Worm (Caenorhabditis elegans) whole organism, mixed stage, embryonic: ENCODE results near the gene F10A3.17.

Experiments
- M03D4.4 ChIP-seq: sonication (generic microtip); optimal IDR thresholded peaks from 2 replicates; lab custom pipeline; 2017; ENCODE audit warnings: mild to moderate bottlenecking, missing genetic modification characterization, missing compliant biosample characterization
- bed-3 ChIP-seq: fragments of 200-800 bp; sonication (Bioruptor generic); optimal IDR thresholded peaks from 3 replicates; lab custom pipeline; 2018; ENCODE audit warnings: mild to moderate bottlenecking, missing genetic modification characterization, moderate library complexity, missing compliant biosample characterization
- blmp-1 ChIP-seq: fragments of 150-350 bp; optimal IDR thresholded peaks from 2 replicates; lab custom pipeline; 2014; ENCODE audit warnings: missing biosample characterization, missing genetic modification characterization
- ceh-39 ChIP-seq: fragments of 150-350 bp; optimal IDR thresholded peaks from 2 replicates; lab custom pipeline; 2014; ENCODE audit warnings: missing biosample characterization, missing genetic modification characterization
- ceh-43 ChIP-seq: fragments of 200-800 bp; sonication (Bioruptor generic); optimal IDR thresholded peaks from 2 replicates; lab custom pipeline; 2018; ENCODE audit warnings: mild to moderate bottlenecking, missing genetic modification characterization, moderate library complexity, missing compliant biosample characterization
- ceh-83 ChIP-seq: fragments of 200-800 bp; sonication (Bioruptor generic); optimal IDR thresholded peaks from 2 replicates; lab custom pipeline; 2018; ENCODE audit warnings: mild to moderate bottlenecking, missing genetic modification characterization, missing compliant biosample characterization
- ces-1 ChIP-seq: fragments of 150-350 bp; optimal IDR thresholded peaks from 2 replicates; lab custom pipeline; 2014; ENCODE audit warnings: missing biosample characterization, missing genetic modification reagents, missing genetic modification characterization
- cnd-1 ChIP-seq: fragments of 200-800 bp; sonication (Bioruptor generic); optimal IDR thresholded peaks from 2 replicates; lab custom pipeline; 2018; ENCODE audit warnings: mild to moderate bottlenecking, missing genetic modification characterization, missing compliant biosample characterization
- elt-1 ChIP-seq: sonication (generic microtip); optimal IDR thresholded peaks from 2 replicates; lab custom pipeline; 2017; ENCODE audit warnings: missing genetic modification characterization, mild to moderate bottlenecking, missing compliant biosample characterization, antibody characterized with exemption, moderate library complexity, borderline replicate concordance; ENCODE audit not compliant: insufficient read depth
- elt-3 ChIP-seq: fragments of 150-350 bp; optimal IDR thresholded peaks from 2 replicates; lab custom pipeline; 2014; ENCODE audit warnings: missing biosample characterization, missing genetic modification characterization
- flh-1 ChIP-seq: fragments of 200-800 bp; sonication (Bioruptor generic); optimal IDR thresholded peaks from 2 replicates; lab custom pipeline; 2018; ENCODE audit warnings: mild to moderate bottlenecking, missing genetic modification characterization, moderate library complexity, missing compliant biosample characterization
- ham-2 ChIP-seq: fragments of 200-800 bp; sonication (Bioruptor generic); optimal IDR thresholded peaks from 2 replicates; lab custom pipeline; 2018; ENCODE audit warnings: mild to moderate bottlenecking, missing genetic modification characterization, missing compliant biosample characterization
- hlh-1 ChIP-seq: fragments of 150-350 bp; optimal IDR thresholded peaks from 2 replicates; lab custom pipeline; 2014; ENCODE audit warnings: missing biosample characterization, missing genetic modification reagents, missing genetic modification characterization
- lin-13 ChIP-seq: fragments of 150-350 bp; optimal IDR thresholded peaks from 2 replicates; lab custom pipeline; 2014; ENCODE audit warnings: missing biosample characterization, missing genetic modification characterization
- lin-32 ChIP-seq: fragments of 200-800 bp; sonication (Bioruptor generic); optimal IDR thresholded peaks from 2 replicates; lab custom pipeline; 2018; ENCODE audit warnings: mild to moderate bottlenecking, missing genetic modification characterization, missing compliant biosample characterization
- lsy-2 ChIP-seq: fragments of 150-350 bp; optimal IDR thresholded peaks from 2 replicates; lab custom pipeline; 2014; ENCODE audit warnings: missing biosample characterization, missing genetic modification characterization
- mab-5 ChIP-seq: fragments of 150-350 bp; optimal IDR thresholded peaks from 2 replicates; lab custom pipeline; 2014; ENCODE audit warnings: missing biosample characterization, missing genetic modification characterization
- mep-1 ChIP-seq: fragments of 150-350 bp; optimal IDR thresholded peaks from 2 replicates; lab custom pipeline; 2017; ENCODE audit warnings: missing biosample characterization, missing genetic modification reagents, missing genetic modification characterization, inconsistent platforms
- mls-2 ChIP-seq: sonication (generic microtip); optimal IDR thresholded peaks from 2 replicates; lab custom pipeline; 2016; ENCODE audit warnings: mild to moderate bottlenecking, missing genetic modification characterization, moderate library complexity, missing compliant biosample characterization
- nhr-12 ChIP-seq: fragments of 150-350 bp; optimal IDR thresholded peaks from 2 replicates; lab custom pipeline; 2014; ENCODE audit warnings: missing biosample characterization, missing genetic modification characterization
- nhr-2 ChIP-seq: fragments of 150-350 bp; optimal IDR thresholded peaks from 2 replicates; lab custom pipeline; 2014; ENCODE audit warnings: missing biosample characterization, missing genetic modification characterization
- nhr-237 ChIP-seq: fragments of 150-350 bp; optimal IDR thresholded peaks from 2 replicates; lab custom pipeline; 2014; ENCODE audit warnings: missing biosample characterization, missing genetic modification characterization
- nhr-28 ChIP-seq: fragments of 150-350 bp; optimal IDR thresholded peaks from 2 replicates; lab custom pipeline; 2014; ENCODE audit warnings: missing biosample characterization, missing genetic modification characterization
- nhr-76 ChIP-seq: sonication (generic microtip); optimal IDR thresholded peaks from 2 replicates; lab custom pipeline; 2017; ENCODE audit warnings: missing biosample characterization, missing genetic modification characterization
- pha-4 ChIP-seq: fragments of 150-350 bp; optimal IDR thresholded peaks from 2 replicates; lab custom pipeline; 2018; ENCODE audit warnings: missing biosample characterization, missing genetic modification reagents, missing genetic modification characterization
- sem-2 ChIP-seq: fragments of 200-800 bp; sonication (Bioruptor generic); optimal IDR thresholded peaks from 2 replicates; lab custom pipeline; 2018; ENCODE audit warnings: mild to moderate bottlenecking, missing genetic modification characterization, missing compliant biosample characterization
- snpc-4 ChIP-seq: fragments of 150-350 bp; optimal IDR thresholded peaks from 2 replicates; lab custom pipeline; 2014; ENCODE audit warnings: missing biosample characterization, missing genetic modification characterization
- tbx-8 ChIP-seq: fragments of 200-800 bp; sonication (Bioruptor generic); optimal IDR thresholded peaks from 2 replicates; lab custom pipeline; 2018; ENCODE audit warnings: mild to moderate bottlenecking, missing genetic modification characterization, moderate library complexity, missing compliant biosample characterization
- unc-120 ChIP-seq: sonication (generic microtip); optimal IDR thresholded peaks from 2 replicates; lab custom pipeline; 2017; ENCODE audit warnings: missing genetic modification characterization, missing compliant biosample characterization; ENCODE audit not compliant: poor library complexity, severe bottlenecking
- unc-39 ChIP-seq: fragments of 150-350 bp; optimal IDR thresholded peaks from 2 replicates; lab custom pipeline; 2014; ENCODE audit warnings: missing biosample characterization, missing genetic modification characterization
- zip-8 ChIP-seq: fragments of 150-350 bp; optimal IDR thresholded peaks from 2 replicates; lab custom pipeline; 2014; ENCODE audit warnings: missing biosample characterization, missing genetic modification characterization
- ztf-11 ChIP-seq: fragments of 150-350 bp; optimal IDR thresholded peaks from 2 replicates; lab custom pipeline; 2014; ENCODE audit warnings: missing biosample characterization, missing genetic modification characterization

The F10A3.17 gene

DNA sequence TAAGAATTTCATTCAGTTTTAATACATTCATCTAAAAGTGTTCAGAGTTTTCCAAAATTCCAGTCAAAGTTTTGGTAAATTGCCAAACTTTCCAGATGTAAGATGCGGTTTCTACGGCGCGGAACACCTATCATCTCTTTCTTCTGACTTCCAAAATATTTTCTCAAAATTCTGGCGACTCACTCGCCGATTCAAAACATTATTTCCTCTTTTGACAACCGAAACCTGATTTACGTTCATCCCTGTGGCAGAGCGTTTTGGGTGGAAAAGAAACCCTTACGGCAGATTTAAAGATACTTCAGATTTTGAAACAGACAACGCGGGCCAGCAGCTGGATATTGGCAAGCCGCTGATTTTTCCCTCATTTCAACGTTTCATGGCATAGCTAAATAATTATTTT is 38.5 kb upstream of the F10A3.17 start, which contains the start of gene F11A5.5:
F11A5.5 (plus strand) TSS at position 301 of the 400 bp plus-strand sequence.
- TF ChIP-seq snpc-4 (tag; lab: Kevin White, UChicago) (no peak), nhr-76 (no peak), nhr-12 (tag; lab: Kevin White, UChicago) (no peak), blmp-1 (tag; lab: Kevin White, UChicago) (no peak), nhr-237 (tag; lab: Kevin White, UChicago) (no peak)

- no peak for TF ChIP-seq cnd-1 (tag; lab: Kevin White, UChicago)
- no peak for TF ChIP-seq elt-1 (tag; lab: Kevin White, UChicago)
- no peak for TF ChIP-seq nhr-237 (tag; lab: Kevin White, UChicago)
- TF ChIP-seq lin-32 (GFP tag; lab: Kevin White, UChicago): no peak
- TF ChIP-seq unc-39: no peak
- no peak for TF ChIP-seq mls-2 (tag; lab: Kevin White, UChicago)
- TF ChIP-seq nhr-12 (tag; lab: Kevin White, UChicago): no peak
- TF ChIP-seq ceh-39 (tag; lab: Kevin White, UChicago): no peak
- no peak for TF ChIP-seq lin-13
- no peak for TF ChIP-seq flh-1
- TF ChIP-seq sem-2 (GFP tag; lab: Kevin White, UChicago): no peak
- no peak for TF ChIP-seq ces-1 (GFP tag; lab: Kevin White, UChicago)
- no peak for TF ChIP-seq nhr-28 (tag; lab: Kevin White, UChicago)
- TF ChIP-seq ceh-43: no peak
- no peak for TF ChIP-seq bed-3 (GFP tag; lab: Kevin White, UChicago)
- TF ChIP-seq blmp-1 (tag; lab: Kevin White, UChicago): no peak
- no peak for TF ChIP-seq elt-3 (tag; lab: Kevin White, UChicago)
- TF ChIP-seq M03D4.4 (tag; lab: Kevin White, UChicago): no peak
- no peak for TF ChIP-seq zip-8 (tag; lab: Kevin White, UChicago)
Measured at ce11 chrV:16195379-16195778, 35.9 kb upstream of the F10A3.17 start, which contains the start of gene rabr-3. Gene rabr-3, plus strand, starts transcription at chrV:16195679.

DNA sequence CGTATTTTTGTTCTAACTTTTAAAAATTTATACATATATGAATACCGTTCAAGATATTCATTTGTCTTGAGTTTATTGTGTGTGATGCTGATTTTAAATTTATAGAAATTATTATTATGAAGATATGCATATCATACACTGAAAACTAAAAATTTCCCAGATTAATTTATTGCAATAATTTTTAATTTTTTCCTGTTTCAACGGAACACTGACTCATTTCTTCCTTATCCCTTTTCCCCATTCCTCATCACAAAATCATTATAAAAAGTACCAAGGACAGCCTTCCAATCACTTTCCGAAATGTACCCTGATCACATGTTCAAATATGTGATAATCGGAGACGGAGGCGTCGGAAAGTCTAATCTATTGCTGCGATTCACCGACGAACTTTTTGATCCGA is 35.1 kb upstream of the F10A3.17 start, which contains the start of gene rabr-4:
rabr-4 (plus strand) TSS at position 301 of the 400 bp plus-strand sequence.
- TF ChIP-seq lin-13 (no peak), tbx-8 (GFP tag; lab: Kevin White, UChicago) (no peak)

- TF ChIP-seq nhr-2 (tag; lab: Kevin White, UChicago) (no peak), flh-1 (no peak), tbx-8 (GFP tag; lab: Kevin White, UChicago) (no peak), zip-8 (tag; lab: Kevin White, UChicago) (no peak), lsy-2 (tag; lab: Kevin White, UChicago) (no peak), unc-39 (no peak), pha-4 (tag; lab: Kevin White, UChicago) (no peak), ceh-83 (GFP tag; lab: Kevin White, UChicago) (no peak), ztf-11 (no peak), nhr-12 (tag; lab: Kevin White, UChicago) (no peak)
Measured at ce11 chrV:16192114-16192513, 32.6 kb upstream of the F10A3.17 start, which contains the start of gene srh-279. Gene srh-279, plus strand, starts transcription at chrV:16192414.

ce11 chrV:16190485-16190884 is 31.0 kb upstream of the F10A3.17 start, which contains the start of gene srh-281:
Gene srh-281, plus strand, starts transcription at chrV:16190785.
- TF ChIP-seq pha-4 (tag; lab: Kevin White, UChicago) (no peak), bed-3 (GFP tag; lab: Kevin White, UChicago) (no peak), hlh-1 (no peak), ztf-11 (no peak), mep-1 (tag; lab: Kevin White, UChicago) (no peak), unc-120 (tag; lab: Kevin White, UChicago) (no peak), elt-1 (tag; lab: Kevin White, UChicago) (no peak), mab-5 (no peak), ham-2 (GFP tag; lab: Kevin White, UChicago) (no peak), mls-2 (tag; lab: Kevin White, UChicago) (no peak), lin-13 (no peak), lin-32 (GFP tag; lab: Kevin White, UChicago) (no peak), ces-1 (GFP tag; lab: Kevin White, UChicago) (no peak), blmp-1 (tag; lab: Kevin White, UChicago) (no peak), snpc-4 (tag; lab: Kevin White, UChicago) (no peak), sem-2 (GFP tag; lab: Kevin White, UChicago) (no peak), nhr-237 (tag; lab: Kevin White, UChicago) (no peak), cnd-1 (tag; lab: Kevin White, UChicago) (no peak)
